Fruit fly (Drosophila melanogaster): Measurements from ENCODE around the gene Hyls1.

DNA sequence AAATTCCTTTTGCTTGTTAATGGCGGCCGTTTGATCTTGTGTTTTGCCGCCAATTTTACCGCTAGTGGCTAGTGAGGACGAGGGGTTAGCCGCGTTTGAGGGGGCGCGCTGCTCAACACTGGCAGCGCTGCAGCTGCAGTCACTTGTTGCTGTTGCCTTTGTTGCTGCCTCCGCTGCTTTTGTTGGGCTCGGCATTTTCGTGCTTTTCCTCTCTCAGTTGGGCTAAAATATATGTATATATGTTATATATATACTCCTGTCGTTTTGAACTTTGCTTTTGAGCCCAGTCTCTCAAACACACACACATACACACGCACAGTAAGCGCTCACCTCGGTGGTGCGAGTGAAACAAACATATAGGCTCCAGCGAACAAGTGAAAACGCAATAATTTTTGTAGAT lies 27.6 kb downstream of the Hyls1 start:
- no peak for TF ChIP-seq MTF-1 (GFP tag; optimal IDR thresholded peaks at IDR 0.05; ENCODE audit: borderline replicate concordance)
- TF ChIP-seq CG12219 (GFP tag; optimal IDR thresholded peaks at IDR 0.05), result no peak
